Worm (Caenorhabditis elegans) whole organism, L3 larva: ENCODE measurements around the gene clec-240.

ENCODE experiments used
- R02D3.7 ChIP-seq: fragments of 150-350 bp; optimal IDR thresholded peaks from 2 replicates; lab custom pipeline; 2014; ENCODE audit warnings: missing biosample characterization, missing genetic modification characterization
- ZK546.5 ChIP-seq: sonication (generic microtip); optimal IDR thresholded peaks from 2 replicates; lab custom pipeline; 2017; ENCODE audit warnings: missing biosample characterization, missing genetic modification characterization
- aly-2 ChIP-seq: fragments of 150-350 bp; optimal IDR thresholded peaks from 2 replicates; lab custom pipeline; 2014; ENCODE audit warnings: missing biosample characterization, missing genetic modification characterization
- ama-1 ChIP-seq: fragments of 150-350 bp; optimal IDR thresholded peaks from 2 replicates; lab custom pipeline; 2018
- ceh-16 ChIP-seq: sonication (generic microtip); optimal IDR thresholded peaks from 2 replicates; lab custom pipeline; 2017; ENCODE audit warnings: missing biosample characterization, missing genetic modification characterization
- ceh-28 ChIP-seq: fragments of 150-350 bp; optimal IDR thresholded peaks from 2 replicates; lab custom pipeline; 2014; ENCODE audit warnings: missing biosample characterization, missing genetic modification reagents, missing genetic modification characterization
- ceh-82 ChIP-seq: fragments of 150-350 bp; optimal IDR thresholded peaks from 2 replicates; lab custom pipeline; 2014; ENCODE audit warnings: missing biosample characterization, missing genetic modification characterization
- egl-27 ChIP-seq: sonication (generic microtip); optimal IDR thresholded peaks from 4 replicates; lab custom pipeline; 2017; ENCODE audit warnings: missing biosample characterization, missing genetic modification reagents, missing genetic modification characterization
- eor-1 ChIP-seq, 2 experiments: fragments of 150-350 bp; optimal IDR thresholded peaks; 2 replicates each; lab custom pipeline; 2014 to 2018; ENCODE audit warnings: missing biosample characterization in 2 of 2, missing genetic modification characterization in 2 of 2
- fkh-10 ChIP-seq: sonication (generic microtip); optimal IDR thresholded peaks from 2 replicates; lab custom pipeline; 2017; ENCODE audit warnings: missing biosample characterization, missing genetic modification reagents, missing genetic modification characterization
- fkh-2 ChIP-seq: fragments of 150-350 bp; optimal IDR thresholded peaks from 2 replicates; lab custom pipeline; 2014; ENCODE audit warnings: missing biosample characterization, missing genetic modification reagents, missing genetic modification characterization
- fos-1 ChIP-seq: fragments of 150-350 bp; optimal IDR thresholded peaks from 2 replicates; lab custom pipeline; 2014; ENCODE audit warnings: missing biosample characterization, missing genetic modification characterization
- hmg-11 ChIP-seq: sonication (generic microtip); optimal IDR thresholded peaks from 2 replicates; lab custom pipeline; 2016; ENCODE audit warnings: missing genetic modification characterization, missing compliant biosample characterization
- lin-15B ChIP-seq: fragments of 150-350 bp; optimal IDR thresholded peaks from 2 replicates; lab custom pipeline; 2014; ENCODE audit warnings: missing biosample characterization, missing genetic modification characterization
- lin-39 ChIP-seq: fragments of 150-350 bp; optimal IDR thresholded peaks from 2 replicates; lab custom pipeline; 2018; ENCODE audit warnings: missing biosample characterization, missing genetic modification reagents, missing genetic modification characterization
- lsy-12 ChIP-seq: sonication (generic microtip); optimal IDR thresholded peaks from 2 replicates; lab custom pipeline; 2016; ENCODE audit warnings: mild to moderate bottlenecking, missing genetic modification characterization, missing compliant biosample characterization
- mdl-1 ChIP-seq: fragments of 150-350 bp; optimal IDR thresholded peaks from 2 replicates; lab custom pipeline; 2014; ENCODE audit warnings: missing biosample characterization, missing genetic modification characterization
- mml-1 ChIP-seq: fragments of 150-350 bp; sonication (generic microtip); optimal IDR thresholded peaks from 3 replicates; lab custom pipeline; 2014; ENCODE audit warnings: missing biosample characterization, missing genetic modification characterization
- nfya-1 ChIP-seq: sonication (generic microtip); optimal IDR thresholded peaks from 2 replicates; lab custom pipeline; 2017; ENCODE audit warnings: missing genetic modification characterization, mild to moderate bottlenecking, missing compliant biosample characterization, antibody characterized with exemption, moderate library complexity; ENCODE audit not compliant: insufficient read depth
- nhr-11 ChIP-seq: fragments of 150-350 bp; optimal IDR thresholded peaks from 2 replicates; lab custom pipeline; 2014; ENCODE audit warnings: missing biosample characterization, missing genetic modification characterization
- nhr-23 ChIP-seq: fragments of 150-350 bp; optimal IDR thresholded peaks from 2 replicates; lab custom pipeline; 2014; ENCODE audit warnings: missing biosample characterization, missing genetic modification reagents, missing genetic modification characterization
- nhr-237 ChIP-seq: fragments of 150-350 bp; optimal IDR thresholded peaks from 2 replicates; lab custom pipeline; 2014; ENCODE audit warnings: missing biosample characterization, missing genetic modification characterization
- nhr-28 ChIP-seq: fragments of 150-350 bp; optimal IDR thresholded peaks from 2 replicates; lab custom pipeline; 2014; ENCODE audit warnings: missing biosample characterization, missing genetic modification characterization
- nhr-43 ChIP-seq: sonication (generic microtip); optimal IDR thresholded peaks from 2 replicates; lab custom pipeline; 2016; ENCODE audit warnings: mild to moderate bottlenecking, missing genetic modification characterization, missing compliant biosample characterization; ENCODE audit not compliant: poor library complexity, severe bottlenecking
- nhr-76 ChIP-seq: fragments of 150-350 bp; sonication (generic microtip); optimal IDR thresholded peaks from 5 replicates; lab custom pipeline; 2014; ENCODE audit warnings: missing biosample characterization, missing genetic modification characterization
- nhr-77 ChIP-seq: fragments of 150-350 bp; optimal IDR thresholded peaks from 2 replicates; lab custom pipeline; 2014; ENCODE audit warnings: missing biosample characterization, missing genetic modification characterization
- pqm-1 ChIP-seq: fragments of 150-350 bp; optimal IDR thresholded peaks from 2 replicates; lab custom pipeline; 2017; ENCODE audit warnings: missing biosample characterization, missing genetic modification characterization, inconsistent platforms
- skn-1 ChIP-seq: fragments of 150-350 bp; optimal IDR thresholded peaks from 2 replicates; lab custom pipeline; 2014; ENCODE audit warnings: missing biosample characterization, missing genetic modification characterization
- snpc-4 ChIP-seq: fragments of 150-350 bp; optimal IDR thresholded peaks from 2 replicates; lab custom pipeline; 2014; ENCODE audit warnings: missing biosample characterization, missing genetic modification characterization
- unc-62 ChIP-seq: fragments of 150-350 bp; sonication (generic microtip); optimal IDR thresholded peaks from 4 replicates; lab custom pipeline; 2014; ENCODE audit warnings: missing biosample characterization, missing genetic modification reagents, missing genetic modification characterization
- zag-1 ChIP-seq: fragments of 150-350 bp; optimal IDR thresholded peaks from 2 replicates; lab custom pipeline; 2014; ENCODE audit warnings: missing biosample characterization, missing genetic modification characterization
- ztf-11 ChIP-seq: fragments of 150-350 bp; optimal IDR thresholded peaks from 2 replicates; lab custom pipeline; 2014; ENCODE audit warnings: missing biosample characterization, missing genetic modification characterization
- ztf-4 ChIP-seq: fragments of 150-350 bp; optimal IDR thresholded peaks from 2 replicates; lab custom pipeline; 2014; ENCODE audit warnings: missing biosample characterization, missing genetic modification characterization

clec-240 gene

DNA sequence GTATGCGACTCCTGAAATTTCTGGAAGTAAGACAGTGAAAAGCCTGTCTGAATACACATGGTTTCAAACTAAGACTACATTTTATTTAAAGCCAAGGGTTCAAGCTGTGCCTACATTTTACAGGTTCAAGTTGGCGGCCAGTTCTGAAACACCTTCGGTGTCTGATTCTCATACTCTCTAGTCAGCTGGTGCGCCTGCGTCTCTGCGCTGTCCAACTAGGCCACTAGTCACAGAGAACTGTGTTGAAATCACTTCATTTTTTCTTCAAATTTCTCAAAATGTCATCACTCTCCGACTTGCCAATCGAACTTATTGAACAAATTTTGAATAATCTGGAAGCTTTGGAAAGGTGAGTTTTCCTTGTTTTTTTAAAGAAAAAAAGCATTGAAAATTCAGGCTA lies 43.2 kb upstream of the clec-240 start, which contains the start of gene fbxa-90:
TSS of gene fbxa-90 (plus strand) at position 179 of the 400 bp plus-strand sequence.
- TF ChIP-seq ceh-82 (tag; lab: Kevin White, UChicago) (no peak), lin-39 (tag; lab: Kevin White, UChicago) (no peak), fkh-2 (tag; lab: Kevin White, UChicago) (no peak), egl-27 (tag; lab: Kevin White, UChicago) (no peak), nhr-43 (tag; lab: Kevin White, UChicago) (no peak), ztf-4 (tag; lab: Kevin White, UChicago) (no peak), nhr-28 (tag; lab: Kevin White, UChicago) (no peak), nhr-237 (tag; lab: Kevin White, UChicago) (no peak), hmg-11 (tag; lab: Kevin White, UChicago) (no peak), zag-1 (no peak), mdl-1 (tag; lab: Kevin White, UChicago) (no peak), eor-1 (tag; optimal IDR thresholded peaks at IDR 0.05; lab: Kevin White, UChicago) (no peak), R02D3.7 (tag; lab: Kevin White, UChicago) (no peak)
- TF ChIP-seq, all 47 proteins: peak for 0

DNA sequence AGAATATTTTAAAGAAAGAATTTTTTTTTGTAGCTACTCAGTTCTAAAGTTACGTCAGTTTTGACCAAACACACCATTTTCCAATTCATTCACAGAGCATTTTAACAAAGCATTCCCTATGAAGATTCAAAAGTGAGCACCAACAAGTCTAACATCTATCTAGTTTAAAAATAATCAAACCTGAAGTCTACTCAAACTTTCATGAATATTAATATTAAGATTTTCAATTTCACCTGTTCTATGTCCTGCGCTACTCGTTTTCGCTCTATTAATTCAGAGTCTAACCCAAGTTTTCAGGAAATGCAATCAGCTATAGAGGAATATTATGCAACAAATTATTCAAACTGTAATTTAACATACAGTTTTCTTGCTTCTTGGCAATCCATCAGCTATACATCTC lies 37.7 kb upstream of the clec-240 start, which contains the start of gene srh-119:
TSS of gene srh-119 (plus strand) at position 301 of the 400 bp plus-strand sequence.
- no peak for TF ChIP-seq ceh-16 (tag; lab: Kevin White, UChicago)
- TF ChIP-seq snpc-4 = no peak
- no peak for TF ChIP-seq ZK546.5
- TF ChIP-seq nhr-237 (tag; lab: Kevin White, UChicago) = no peak
- no peak for TF ChIP-seq nhr-28 (tag; lab: Kevin White, UChicago)
- TF ChIP-seq zag-1 = no peak

DNA sequence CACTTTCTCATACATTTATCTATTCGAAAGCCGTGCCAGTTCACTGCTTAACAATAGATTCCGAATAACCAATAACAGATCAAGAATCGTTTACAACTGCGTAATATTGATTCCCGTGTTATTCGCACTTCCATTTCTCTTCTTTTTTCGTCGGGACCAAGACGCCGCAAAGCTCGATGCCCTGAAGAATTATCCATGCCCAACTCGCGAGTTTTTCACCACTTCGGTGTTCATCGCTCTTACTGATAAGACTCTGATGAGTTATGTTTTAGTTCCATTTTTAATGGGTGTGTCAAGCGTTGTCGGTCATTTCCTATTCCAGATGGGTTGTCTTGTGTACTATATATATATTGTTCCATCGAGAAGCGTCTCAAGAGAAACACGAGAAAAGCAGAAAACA lies 36.5 kb upstream of the clec-240 start:
- TF ChIP-seq ceh-82 (tag; lab: Kevin White, UChicago) (no peak), hmg-11 (tag; lab: Kevin White, UChicago) (no peak)

DNA sequence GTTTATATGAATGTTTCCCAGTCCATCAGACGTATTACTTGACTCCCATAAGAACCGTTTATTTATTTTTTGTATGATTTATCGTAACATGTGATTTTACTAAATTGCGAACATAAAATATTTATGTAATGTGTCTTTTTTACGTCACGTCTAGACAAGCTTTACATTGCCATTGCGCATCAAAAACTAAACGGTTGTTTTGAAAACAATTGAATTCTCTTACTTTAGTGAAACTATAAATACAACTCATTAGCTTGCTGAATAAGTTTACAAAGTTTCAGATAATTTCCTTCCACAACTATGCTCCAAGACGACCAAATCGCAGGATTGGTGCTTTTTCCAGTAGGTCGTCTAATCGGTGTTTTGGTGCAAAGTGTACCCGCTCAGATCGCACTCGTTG lies 34.9 kb upstream of the clec-240 start, which contains the start of gene srx-54:
TSS of gene srx-54 (plus strand) at position 301 of the 400 bp plus-strand sequence.
- TF ChIP-seq nfya-1 (tag; lab: Kevin White, UChicago) (no peak), ZK546.5 (no peak), mdl-1 (tag; lab: Kevin White, UChicago) (no peak), unc-62 (GFP tag; lab: Kevin White, UChicago) (no peak), nhr-76 (no peak), ceh-28 (tag; lab: Kevin White, UChicago) (no peak), skn-1 (tag; lab: Kevin White, UChicago) (no peak), aly-2 (tag; lab: Kevin White, UChicago) (no peak), lsy-12 (no peak), ceh-82 (tag; lab: Kevin White, UChicago) (no peak), nhr-11 (tag; lab: Kevin White, UChicago) (no peak), lin-15B (tag; lab: Kevin White, UChicago) (no peak), ztf-4 (tag; lab: Kevin White, UChicago) (no peak), nhr-43 (tag; lab: Kevin White, UChicago) (no peak), ztf-11 (tag; lab: Kevin White, UChicago) (no peak), fos-1 (tag; lab: Kevin White, UChicago) (no peak), nhr-23 (tag; lab: Kevin White, UChicago) (no peak)
- TF ChIP-seq, all 47 proteins: peak for 0

DNA sequence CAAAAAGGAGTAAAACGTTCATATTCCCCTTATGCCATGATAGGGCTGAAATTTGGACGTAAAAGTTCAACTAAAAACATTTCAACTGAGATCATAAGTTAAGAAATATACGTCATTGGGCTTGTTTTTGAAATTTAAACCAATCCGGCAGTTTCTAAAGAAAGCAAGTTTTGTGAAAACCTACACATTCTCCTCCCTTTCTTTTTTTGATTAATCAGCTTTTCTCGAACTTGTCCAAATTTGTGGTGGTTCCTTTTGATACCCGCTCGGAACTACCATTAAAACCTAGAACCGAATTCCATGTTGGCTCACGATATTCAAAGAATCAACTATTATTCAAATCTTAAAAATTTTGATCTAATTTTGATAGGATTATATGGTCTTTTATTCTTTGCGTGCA lies 29.4 kb upstream of the clec-240 start, which contains the start of gene srz-54:
TSS of gene srz-54 (plus strand) at position 301 of the 400 bp plus-strand sequence.
- TF ChIP-seq mdl-1 (tag; lab: Kevin White, UChicago) (no peak), mml-1 (tag; lab: Kevin White, UChicago) (no peak), ztf-11 (tag; lab: Kevin White, UChicago) (no peak), lsy-12 (no peak), skn-1 (tag; lab: Kevin White, UChicago) (no peak), aly-2 (tag; lab: Kevin White, UChicago) (no peak)

DNA sequence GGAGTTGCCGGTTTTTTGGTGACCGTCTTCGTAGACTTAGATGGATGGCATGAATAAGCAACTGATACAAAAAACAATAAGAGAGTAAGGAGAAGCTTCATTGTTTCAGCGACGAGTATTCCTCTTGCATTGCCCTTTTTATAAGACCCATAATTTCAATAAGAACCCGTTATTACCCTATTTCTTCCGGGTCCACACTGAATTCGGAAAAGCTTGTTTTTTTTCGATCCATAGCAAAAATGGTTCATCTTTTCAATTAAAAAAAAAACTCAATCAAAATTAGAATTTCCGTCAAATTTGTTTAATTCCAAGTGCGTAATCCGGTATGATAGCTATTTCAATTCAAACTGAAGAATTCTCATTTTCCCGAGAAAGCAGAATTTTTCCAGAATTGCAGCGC lies 22.8 kb upstream of the clec-240 start, which contains the start of gene Y102A5C.40:
TSS of gene Y102A5C.40 (minus strand) at position 101 of the 400 bp plus-strand sequence.
- TF ChIP-seq ama-1 (lab: Kevin White, UChicago) = no peak
- TF ChIP-seq nhr-77 (tag; lab: Kevin White, UChicago) = no peak
- TF ChIP-seq nhr-23 (tag; lab: Kevin White, UChicago) = no peak
- no peak for TF ChIP-seq hmg-11 (tag; lab: Kevin White, UChicago)
- TF ChIP-seq lin-15B (tag; lab: Kevin White, UChicago) = no peak
- TF ChIP-seq fkh-10 = no peak
- no peak for TF ChIP-seq pqm-1
- TF ChIP-seq nhr-237 (tag; lab: Kevin White, UChicago) = no peak
- TF ChIP-seq eor-1 (tag; optimal IDR thresholded peaks at IDR 0.05; lab: Kevin White, UChicago) = no peak
- no peak for TF ChIP-seq zag-1
